Worm (Caenorhabditis elegans) whole organism, L4/young adult: Measurements from ENCODE around the gene Y36E3A.2.

ENCODE experiments used
- W03F9.2 ChIP-seq: fragments of 150-350 bp; optimal IDR thresholded peaks from 2 replicates; lab custom pipeline; 2014; ENCODE audit warnings: missing biosample characterization, missing genetic modification characterization
- dao-5 ChIP-seq: sonication (generic microtip); optimal IDR thresholded peaks from 2 replicates; lab custom pipeline; 2016; ENCODE audit warnings: missing genotype, missing genetic modification characterization, moderate library complexity, missing compliant biosample characterization
- him-1 ChIP-seq: sonication (generic microtip); optimal IDR thresholded peaks from 2 replicates; lab custom pipeline; 2016; ENCODE audit warnings: missing genotype, missing genetic modification reagents, missing genetic modification characterization, missing compliant biosample characterization

DNA sequence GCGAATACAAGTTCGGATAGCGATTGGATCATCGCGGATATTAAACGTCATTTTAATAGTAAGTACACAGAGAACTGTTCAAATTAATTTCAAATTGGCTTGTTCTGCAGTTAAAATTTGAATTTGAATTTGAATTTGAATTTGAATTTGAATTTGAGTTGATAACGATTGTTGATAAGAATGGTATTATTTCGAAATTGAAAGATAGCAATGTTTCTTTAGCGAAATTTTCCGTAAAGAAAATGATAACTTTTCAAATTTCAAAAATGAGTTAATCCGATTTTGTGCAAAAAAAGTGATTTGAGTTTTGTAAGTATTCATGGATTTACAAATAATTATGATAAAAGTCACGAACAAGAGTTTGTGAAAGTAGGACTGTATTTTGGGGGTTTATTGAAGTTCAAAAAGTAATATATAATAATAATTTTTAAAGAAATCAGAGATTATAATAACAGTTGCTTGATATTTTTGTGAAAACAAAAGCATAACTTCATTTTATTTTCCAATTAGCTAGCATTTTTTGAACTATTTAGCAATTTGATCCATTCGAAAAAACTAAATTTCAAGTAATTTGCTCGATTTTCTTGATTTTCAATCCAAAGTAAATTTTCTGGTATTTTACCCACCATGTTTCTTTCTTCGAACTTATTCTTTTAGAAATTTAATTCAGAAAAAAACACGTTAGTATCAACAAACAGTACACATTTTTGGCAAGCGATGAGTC, at the start of gene Y36E3A.2:
- TF ChIP-seq dao-5 = no peak
- no peak for TF ChIP-seq W03F9.2
- no peak for TF ChIP-seq him-1 (tag; lab: Kevin White, UChicago)
